Fruit fly (Drosophila melanogaster): Measurements from ENCODE around the gene CG45064.

Gene CG45064

dm6 chrX:14839739-14840347, 42.5 kb downstream of the CG45064 start (continued):
- TF ChIP-seq CG2712 (tag; optimal IDR thresholded peaks at IDR 0.05), result peak; percentile 39
- 0 out of 2 replicates have a peak, but pooled peaks have one; percentile 34 for TF ChIP-seq CG32772 (GFP tag; IDR thresholded peaks at IDR 0.05)
- TF ChIP-seq emc (GFP tag; optimal IDR thresholded peaks at IDR 0.05), result peak; percentile 33
- peak; percentile 52; the same call in 1 of the 3 replicates for TF ChIP-seq CG11695 (GFP tag; IDR thresholded peaks at IDR 0.05)
- TF ChIP-seq MTF-1 (GFP tag; optimal IDR thresholded peaks at IDR 0.05; ENCODE audit: borderline replicate concordance), result peak; percentile 52
- TF ChIP-seq Atf-2 (GFP tag; optimal IDR thresholded peaks at IDR 0.05), result no peak
- peak; percentile 50 for TF ChIP-seq grau (tag; optimal IDR thresholded peaks at IDR 0.05)
- TF ChIP-seq wek (GFP tag; optimal IDR thresholded peaks at IDR 0.05), result no peak
- peak; percentile 54; the same call in 1 of the 2 replicates for TF ChIP-seq lmd (GFP tag; IDR thresholded peaks at IDR 0.05)
- no peak for TF ChIP-seq ash1 (GFP tag; optimal IDR thresholded peaks at IDR 0.05)
- no peak for TF ChIP-seq knrl (GFP tag; IDR thresholded peaks at IDR 0.05; ENCODE audit: partially characterized antibody)
- no peak for TF ChIP-seq MBD-R2 (GFP tag; IDR thresholded peaks at IDR 0.05)
- no peak for TF ChIP-seq CkIIα-i1 (GFP tag; IDR thresholded peaks at IDR 0.05)
- TF ChIP-seq H15 (GFP tag; IDR thresholded peaks at IDR 0.05), result no peak
- no peak for TF ChIP-seq CG5180 (GFP tag; optimal IDR thresholded peaks at IDR 0.05)
- TF ChIP-seq hth (optimal IDR thresholded peaks at IDR 0.05), result no peak
- peak; percentile 30 for TF ChIP-seq maf-S (GFP tag; optimal IDR thresholded peaks at IDR 0.05)
- peak; percentile 91 for TF ChIP-seq zf30C (GFP tag; optimal IDR thresholded peaks at IDR 0.05)
- no peak for TF ChIP-seq dimm (GFP tag; IDR thresholded peaks at IDR 0.05)
- no peak for TF ChIP-seq yki (optimal IDR thresholded peaks at IDR 0.05)
- TF ChIP-seq unc-4 (GFP tag; IDR thresholded peaks at IDR 0.05; ENCODE audit: partially characterized antibody), result no peak
- TF ChIP-seq CG7372 (GFP tag; IDR thresholded peaks at IDR 0.05), result peak; percentile 52; the same call in 1 of the 2 replicates
- TF ChIP-seq stwl (tag; optimal IDR thresholded peaks at IDR 0.05), result no peak
- peak; percentile 5 for TF ChIP-seq ab (GFP tag; optimal IDR thresholded peaks at IDR 0.05)
- peak; percentile 68; the same call in 1 of the 2 replicates for TF ChIP-seq wdn (GFP tag; IDR thresholded peaks at IDR 0.05)
- TF ChIP-seq CG10654 (GFP tag; optimal IDR thresholded peaks at IDR 0.05), result no peak
- peak; percentile 71 for TF ChIP-seq Aef1 (GFP tag; IDR thresholded peaks at IDR 0.05)
- no peak for TF ChIP-seq CG31388 (GFP tag; optimal IDR thresholded peaks at IDR 0.05)
- no peak for TF ChIP-seq ftz-f1 (GFP tag; optimal IDR thresholded peaks at IDR 0.05)
- TF ChIP-seq Rfx (GFP tag; IDR thresholded peaks at IDR 0.05), result peak; percentile 84
- peak; percentile 26 for TF ChIP-seq mirr (GFP tag; optimal IDR thresholded peaks at IDR 0.05)
- TF ChIP-seq Oli (tag; optimal IDR thresholded peaks at IDR 0.05), result peak; percentile 36
- peak; percentile 60 for TF ChIP-seq shn (GFP tag; optimal IDR thresholded peaks at IDR 0.05)
- peak; percentile 58 for TF ChIP-seq CG2678 (tag; optimal IDR thresholded peaks at IDR 0.05)
- peak; percentile 93 for TF ChIP-seq CG4360 (GFP tag; IDR thresholded peaks at IDR 0.05)
- no peak for TF ChIP-seq pros (GFP tag; optimal IDR thresholded peaks at IDR 0.05)
- peak; percentile 46; the same call in 1 of the 2 replicates for TF ChIP-seq seq (GFP tag; IDR thresholded peaks at IDR 0.05)
- TF ChIP-seq CG32532 (GFP tag; IDR thresholded peaks at IDR 0.05), result peak; percentile 78
- no peak for TF ChIP-seq BEAF-32 (GFP tag; optimal IDR thresholded peaks at IDR 0.05)
- TF ChIP-seq vnd (GFP tag; IDR thresholded peaks at IDR 0.05; ENCODE audit: partially characterized antibody), result 0 out of 3 replicates have a peak, but pooled peaks have one; percentile 16
- TF ChIP-seq CrebB (tag; optimal IDR thresholded peaks at IDR 0.05), result peak; percentile 23
- TF ChIP-seq HLHmδ (GFP tag; optimal IDR thresholded peaks at IDR 0.05), result no peak
- no peak for TF ChIP-seq bbx (GFP tag; IDR thresholded peaks at IDR 0.05; ENCODE audit: partially characterized antibody)
- TF ChIP-seq jumu (GFP tag; optimal IDR thresholded peaks at IDR 0.05), result peak; percentile 28
- TF ChIP-seq odd (GFP tag; optimal IDR thresholded peaks at IDR 0.05), result no peak
- no peak for TF ChIP-seq CG17361 (GFP tag; IDR thresholded peaks at IDR 0.05)
- peak; percentile 88 for TF ChIP-seq sd (tag; optimal IDR thresholded peaks at IDR 0.05)
- TF ChIP-seq CG17612 (GFP tag; IDR thresholded peaks at IDR 0.05), result no peak
- peak; percentile 83 for TF ChIP-seq abd-A (tag; optimal IDR thresholded peaks at IDR 0.05)
- TF ChIP-seq pb (GFP tag; optimal IDR thresholded peaks at IDR 0.05), result peak; percentile 4
- peak; percentile 42 for TF ChIP-seq HLH54F (GFP tag; optimal IDR thresholded peaks at IDR 0.05)
